Worm (Caenorhabditis elegans): ENCODE measurements around the gene C09F5.1.

The C09F5.1 gene

ce11 chrIII:670994-671393 lies 12.5 kb downstream of the C09F5.1 start (continued):
- TF ChIP-seq F10B5.3 (tag; optimal IDR thresholded peaks at IDR 0.05) = no peak
- no peak for TF ChIP-seq ceh-20 (GFP tag; IDR thresholded peaks at IDR 0.05)
- TF ChIP-seq zfp-2 (tag; optimal IDR thresholded peaks at IDR 0.05) = no peak
- TF ChIP-seq mdt-29 (GFP tag; IDR thresholded peaks at IDR 0.05) = no peak
- no peak for TF ChIP-seq cey-2 (tag; optimal IDR thresholded peaks at IDR 0.05; ENCODE audit: borderline replicate concordance, insufficient read depth)
- TF ChIP-seq ceh-82 (tag; optimal IDR thresholded peaks at IDR 0.05) = no peak
- TF ChIP-seq ces-1 (GFP tag; optimal IDR thresholded peaks at IDR 0.05) = peak; percentile 71
- TF ChIP-seq mep-1 (tag; optimal IDR thresholded peaks at IDR 0.05) = peak; percentile 62
- no peak for TF ChIP-seq daf-16 (GFP tag; optimal IDR thresholded peaks at IDR 0.05)
- TF ChIP-seq daf-16 (tag; optimal IDR thresholded peaks at IDR 0.05) = no peak
- TF ChIP-seq F37D6.2 (tag; optimal IDR thresholded peaks at IDR 0.05) = peak; percentile 61
- TF ChIP-seq lsy-2 (tag; optimal IDR thresholded peaks at IDR 0.05) = peak in 1 of 2 experiments; percentile 65
- no peak for TF ChIP-seq Y105C5A.15 (GFP tag; IDR thresholded peaks at IDR 0.05)
- TF ChIP-seq madf-9 (GFP tag; conservative IDR thresholded peaks at IDR 0.05) = no peak; the same call in 1 of the 2 replicates
- no peak for TF ChIP-seq D1046.2 (GFP tag; IDR thresholded peaks at IDR 0.05)
- no peak for TF ChIP-seq zag-1 (tag; optimal IDR thresholded peaks at IDR 0.05)
- TF ChIP-seq aly-2 (tag; optimal IDR thresholded peaks at IDR 0.05) = no peak
- TF ChIP-seq F49E8.2 (tag; optimal IDR thresholded peaks at IDR 0.05; ENCODE audit: borderline replicate concordance) = no peak
- TF ChIP-seq mdl-1 (tag; optimal IDR thresholded peaks at IDR 0.05) = peak in 1 of 2 experiments; percentile 64
- peak; percentile 32 for TF ChIP-seq lin-38 (GFP tag; IDR thresholded peaks at IDR 0.05)
- no peak for TF ChIP-seq egl-27 (tag; optimal IDR thresholded peaks at IDR 0.05)
- peak; percentile 76 for TF ChIP-seq hmg-1.1 (GFP tag; IDR thresholded peaks at IDR 0.05)
- no peak for TF ChIP-seq lin-29 (GFP tag; IDR thresholded peaks at IDR 0.05)
- TF ChIP-seq nhr-77 (tag; optimal IDR thresholded peaks at IDR 0.05) = no peak
- no peak for TF ChIP-seq nhr-111 (GFP tag; optimal IDR thresholded peaks at IDR 0.05)
- TF ChIP-seq ceh-44 (GFP tag; IDR thresholded peaks at IDR 0.05) = no peak
- TF ChIP-seq nhr-102 (tag; optimal IDR thresholded peaks at IDR 0.05) = no peak
- no peak for TF ChIP-seq aha-1 (tag)
- TF ChIP-seq tra-1 (GFP tag; IDR thresholded peaks at IDR 0.05) = no peak
- no peak for TF ChIP-seq nhr-10 (tag; optimal IDR thresholded peaks at IDR 0.05)
- TF ChIP-seq lin-15B (tag; optimal IDR thresholded peaks at IDR 0.05) = no peak
- TF ChIP-seq daf-8 (GFP tag; IDR thresholded peaks at IDR 0.05) = no peak
- no peak for TF ChIP-seq vab-7 (GFP tag; IDR thresholded peaks at IDR 0.05)
- no peak for TF ChIP-seq nhr-28 (tag; optimal IDR thresholded peaks at IDR 0.05)
- no peak for TF ChIP-seq dmd-9 (GFP tag; IDR thresholded peaks at IDR 0.05)
- TF ChIP-seq nhr-42 (GFP tag; IDR thresholded peaks at IDR 0.05) = no peak
- TF ChIP-seq unc-39 (tag; optimal IDR thresholded peaks at IDR 0.05) = no peak
- TF ChIP-seq ama-1 (optimal IDR thresholded peaks at IDR 0.05) = no peak
- TF ChIP-seq fos-1 (tag; optimal IDR thresholded peaks at IDR 0.05) = no peak
- peak in 1 of 2 experiments; percentile 10 for TF ChIP-seq unc-62 (GFP tag; optimal IDR thresholded peaks at IDR 0.05 in 1 of 2)
- no peak for TF ChIP-seq unc-62 (tag; optimal IDR thresholded peaks at IDR 0.05)
- TF ChIP-seq spr-3 (GFP tag; optimal IDR thresholded peaks at IDR 0.05) = no peak
- peak; percentile 73 for TF ChIP-seq hlh-30 (tag; optimal IDR thresholded peaks at IDR 0.05; ENCODE audit: insufficient read depth)
- no peak for TF ChIP-seq mes-2 (tag; optimal IDR thresholded peaks at IDR 0.05; ENCODE audit: poor library complexity, severe bottlenecking)
- no peak for TF ChIP-seq zip-2 (tag; optimal IDR thresholded peaks at IDR 0.05)
- TF ChIP-seq dmd-6 (GFP tag; IDR thresholded peaks at IDR 0.05) = peak; percentile 7; the same call in 1 of the 2 replicates
- no peak for TF ChIP-seq ceh-32 (tag; optimal IDR thresholded peaks at IDR 0.05; ENCODE audit: poor library complexity)
- no peak for TF ChIP-seq duxl-1 (tag; optimal IDR thresholded peaks at IDR 0.05; ENCODE audit: poor library complexity)
- TF ChIP-seq dpl-1 (GFP tag; optimal IDR thresholded peaks at IDR 0.05) = no peak
